Fruit fly (Drosophila melanogaster): ENCODE measurements around the gene trk.

- TF ChIP-seq CG8478 (optimal IDR thresholded peaks at IDR 0.05) (no peak), CTCF (optimal IDR thresholded peaks at IDR 0.05) (no peak)
Measured at dm6 chr2L:10230455-10230854, 41.7 kb downstream of the trk start.

All from S2 (cell line).